Fruit fly (Drosophila melanogaster) whole organism: ENCODE measurements around the gene hay.

Experiments
- CG8478 ChIP-seq: fragments of >200 bp; optimal IDR thresholded peaks from 2 replicates; lab custom pipeline; 2018; ENCODE audit warnings: inconsistent platforms
- Dll ChIP-seq: fragments of >200 bp; optimal IDR thresholded peaks from 2 replicates; lab custom pipeline; 2017
- EcR ChIP-seq, 2 experiments: fragments of >200 bp; optimal IDR thresholded peaks; 2 replicates each; lab custom pipeline; 2017; ENCODE audit warnings: missing biosample characterization in 2 of 2, missing genetic modification characterization in 2 of 2, missing genetic modification reagents in 2 of 2
- psq ChIP-seq: fragments of >200 bp; optimal IDR thresholded peaks from 2 replicates; lab custom pipeline; 2017
- usp ChIP-seq: fragments of >200 bp; optimal IDR thresholded peaks from 2 replicates; lab custom pipeline; 2017; ENCODE audit warnings: missing biosample characterization, missing genetic modification characterization, mixed read lengths

DNA sequence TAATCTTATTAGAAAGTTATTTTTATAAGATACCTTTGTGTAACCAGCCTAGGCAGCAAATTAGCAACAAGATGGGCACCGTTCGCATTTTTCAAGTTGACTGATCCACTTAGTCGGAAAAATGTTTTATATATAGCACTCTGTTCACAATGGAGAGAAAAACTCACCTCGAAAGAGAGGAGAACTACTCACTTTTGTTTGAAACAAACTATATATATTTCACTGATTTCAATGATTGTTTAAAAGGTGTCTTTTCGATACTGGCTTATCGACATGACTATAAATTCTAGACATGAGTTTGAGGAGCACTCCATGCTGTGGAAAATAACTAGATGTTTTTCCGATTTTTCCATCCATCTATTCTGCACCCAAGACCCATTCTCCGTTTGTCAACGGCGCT is 7.4 kb upstream of the hay start, which contains the start of gene CG42521:
- TF ChIP-seq CG8478 (lab: Kevin White, UChicago) (no peak), psq (no peak), Dll (lab: Kevin White, UChicago) (no peak), EcR (GFP tag; optimal IDR thresholded peaks at IDR 0.05; lab: Kevin White, UChicago) (no peak), usp (GFP tag; lab: Kevin White, UChicago) (no peak)
